Fruit fly (Drosophila melanogaster) whole organism, embryonic: ENCODE measurements around the gene Doa.
A peak's percentile ranks its signal among the peaks of the same experiment; 100 is the strongest.

Source experiments
- B-H2 ChIP-seq: fragments of 200-800 bp; sonication (Bioruptor generic); optimal IDR thresholded peaks from 2 replicates; lab custom pipeline; 2018; ENCODE audit warnings: missing biosample characterization, mild to moderate bottlenecking, missing genetic modification characterization
- BEAF-32 ChIP-seq: fragments of 200-800 bp; sonication (Bioruptor generic); optimal IDR thresholded peaks from 3 replicates; lab custom pipeline; 2017; ENCODE audit warnings: missing biosample characterization, missing genetic modification characterization, mild to moderate bottlenecking, moderate library complexity, missing genetic modification reagents
- CG1024 ChIP-seq: fragments of 200-800 bp; sonication (Bioruptor generic); IDR thresholded peaks from 2 replicates; pipeline ENCODE4 v1.3.6; 2022; ENCODE audit warnings: missing biosample characterization, missing genetic modification characterization
- CG10321 ChIP-seq: fragments of 200-800 bp; sonication (Bioruptor generic); IDR thresholded peaks from 2 replicates; pipeline ENCODE4 v1.3.6; 2022; ENCODE audit warnings: missing biosample characterization, missing genetic modification characterization
- CG11093 ChIP-seq: fragments of 200-800 bp; sonication (Bioruptor generic); IDR thresholded peaks from 3 replicates; pipeline ENCODE4 v1.3.6; 2022; ENCODE audit warnings: missing biosample characterization, missing genetic modification characterization
- CG15479 ChIP-seq: fragments of 200-800 bp; sonication (Bioruptor generic); optimal IDR thresholded peaks from 3 replicates; lab custom pipeline; 2019; ENCODE audit warnings: missing biosample characterization, mild to moderate bottlenecking, missing genetic modification characterization, moderate library complexity
- CG17568 ChIP-seq: fragments of 200-800 bp; sonication (Bioruptor generic); optimal IDR thresholded peaks from 2 replicates; lab custom pipeline; 2018; ENCODE audit warnings: missing biosample characterization, mild to moderate bottlenecking, missing genetic modification characterization, moderate library complexity
- CG2199 ChIP-seq: fragments of 200-800 bp; sonication (Bioruptor generic); IDR thresholded peaks from 3 replicates; pipeline ENCODE4 v1.3.6; 2022; ENCODE audit warnings: missing biosample characterization, missing genetic modification characterization
- CG2202 ChIP-seq: fragments of 200-800 bp; sonication (Bioruptor generic); optimal IDR thresholded peaks from 2 replicates; lab custom pipeline; 2018; ENCODE audit warnings: missing biosample characterization, mild to moderate bottlenecking, missing genetic modification characterization
- CG32532 ChIP-seq: fragments of 200-800 bp; sonication (Bioruptor generic); IDR thresholded peaks from 2 replicates; pipeline ENCODE4 v1.3.6; 2022; ENCODE audit warnings: missing biosample characterization, missing genetic modification characterization
- CG4328 ChIP-seq: fragments of 200-800 bp; sonication (Bioruptor generic); optimal IDR thresholded peaks from 3 replicates; lab custom pipeline; 2017; ENCODE audit warnings: missing biosample characterization, missing genetic modification reagents, missing genetic modification characterization
- CG4404 ChIP-seq: fragments of 200-800 bp; sonication (Bioruptor generic); IDR thresholded peaks from 2 replicates; pipeline ENCODE4 v1.3.6; 2022; ENCODE audit warnings: missing biosample characterization, missing genetic modification characterization
- CG6791 ChIP-seq: fragments of 200-800 bp; sonication (Bioruptor generic); IDR thresholded peaks from 3 replicates; pipeline ENCODE4 v1.3.6; 2022; ENCODE audit warnings: missing biosample characterization, missing genetic modification characterization; ENCODE audit not compliant: partially characterized antibody
- CG6813 ChIP-seq: fragments of 200-800 bp; sonication (Bioruptor generic); optimal IDR thresholded peaks from 2 replicates; lab custom pipeline; 2017; ENCODE audit warnings: missing biosample characterization, missing genetic modification characterization, mild to moderate bottlenecking, moderate library complexity, missing genetic modification reagents
- CG7745 ChIP-seq: fragments of 200-800 bp; sonication (Bioruptor generic); optimal IDR thresholded peaks from 2 replicates; lab custom pipeline; 2018; ENCODE audit warnings: missing biosample characterization, mild to moderate bottlenecking, missing genetic modification characterization, moderate library complexity
- CG7839 ChIP-seq: fragments of 200-800 bp; sonication (Bioruptor generic); optimal IDR thresholded peaks from 3 replicates; lab custom pipeline; 2018; ENCODE audit warnings: missing biosample characterization, mild to moderate bottlenecking, missing genetic modification characterization, moderate library complexity
- CG8290 ChIP-seq, 3 experiments: fragments of 200-800 bp; sonication (Bioruptor generic); optimal IDR thresholded peaks; 2 replicates each; lab custom pipeline; 2016 to 2019; ENCODE audit warnings: missing biosample characterization in 3 of 3, missing genetic modification characterization in 3 of 3, mild to moderate bottlenecking in 2 of 3, moderate library complexity in 1 of 3
- D ChIP-seq, 2 experiments: fragments of 200-800 bp in 1 of 2; fragments of >200 bp in 1 of 2; sonication (Bioruptor generic) in 1 of 2; optimal IDR thresholded peaks; 2 replicates in 1 of 2; 3 replicates in 1 of 2; lab custom pipeline; 2017; ENCODE audit warnings: mild to moderate bottlenecking in 1 of 2, missing biosample characterization in 1 of 2, missing genetic modification characterization in 1 of 2, missing genetic modification reagents in 1 of 2
- Elba2 ChIP-seq: fragments of 200-800 bp; sonication (Bioruptor generic); optimal IDR thresholded peaks from 3 replicates; lab custom pipeline; 2016; ENCODE audit warnings: missing biosample characterization, missing genetic modification characterization
- Hr39 ChIP-seq: fragments of >200 bp; optimal IDR thresholded peaks from 2 replicates; lab custom pipeline; 2017
- Jarid2 ChIP-seq: fragments of 200-800 bp; sonication (Bioruptor generic); optimal IDR thresholded peaks from 3 replicates; lab custom pipeline; 2017; ENCODE audit warnings: mild to moderate bottlenecking, missing biosample characterization, missing genetic modification reagents, missing genetic modification characterization
- Med ChIP-seq: fragments of 200-800 bp; sonication (Bioruptor generic); peaks from one replicate; lab custom pipeline; 2016; ENCODE audit warnings: missing biosample characterization, missing genetic modification characterization, mild to moderate bottlenecking, inconsistent platforms, moderate library complexity
- Mrtf ChIP-seq: fragments of 200-800 bp; sonication (Bioruptor generic); IDR thresholded peaks from 3 replicates; pipeline ENCODE4 v1.3.6; 2022; ENCODE audit warnings: missing biosample characterization, missing genetic modification characterization
- NC2β ChIP-seq: fragments of 200-800 bp; sonication (Bioruptor generic); optimal IDR thresholded peaks from 2 replicates; lab custom pipeline; 2016; ENCODE audit warnings: missing biosample characterization, missing genetic modification characterization
- Pdp1 ChIP-seq, 2 experiments: fragments of 200-800 bp; sonication (Bioruptor generic); optimal IDR thresholded peaks; 3 replicates each; lab custom pipeline; 2016; ENCODE audit warnings: missing biosample characterization in 2 of 2, missing genetic modification characterization in 2 of 2, mild to moderate bottlenecking in 1 of 2, moderate library complexity in 1 of 2
- Rfx ChIP-seq: fragments of 200-800 bp; sonication (Bioruptor generic); IDR thresholded peaks from 2 replicates; pipeline ENCODE4 v1.3.6; 2022; ENCODE audit warnings: missing biosample characterization, missing genetic modification characterization
- Trl ChIP-seq, 3 experiments: fragments of >200 bp in 2 of 3; fragments of 200-800 bp in 1 of 3; sonication (Bioruptor generic) in 1 of 3; optimal IDR thresholded peaks; 2 replicates in 1 of 3; 3 replicates in 2 of 3; lab custom pipeline; 2016 to 2017; ENCODE audit warnings: missing biosample characterization in 1 of 3, missing genetic modification characterization in 1 of 3
- abd-A ChIP-seq: fragments of 200-800 bp; sonication (Bioruptor generic); optimal IDR thresholded peaks from 3 replicates; lab custom pipeline; 2019; ENCODE audit warnings: missing biosample characterization, mild to moderate bottlenecking, missing genetic modification characterization, moderate library complexity
- cad ChIP-seq: fragments of >200 bp; optimal IDR thresholded peaks from 2 replicates; lab custom pipeline; 2017; ENCODE audit warnings: missing biosample characterization, missing genetic modification characterization
- chinmo ChIP-seq: fragments of 200-800 bp; sonication (Bioruptor generic); IDR thresholded peaks from 4 replicates; pipeline ENCODE4 v1.3.6; 2022; ENCODE audit warnings: missing biosample characterization, missing genetic modification characterization; ENCODE audit not compliant: partially characterized antibody
- chn ChIP-seq: fragments of 200-800 bp; sonication (Bioruptor generic); optimal IDR thresholded peaks from 2 replicates; lab custom pipeline; 2016; ENCODE audit warnings: missing biosample characterization, missing genetic modification characterization
- crol ChIP-seq: fragments of 200-800 bp; sonication (Bioruptor generic); IDR thresholded peaks from 2 replicates; pipeline ENCODE4 v1.3.6; 2022; ENCODE audit warnings: missing biosample characterization, missing genetic modification characterization
- fd64A ChIP-seq: fragments of 200-800 bp; sonication (Bioruptor generic); optimal IDR thresholded peaks from 3 replicates; lab custom pipeline; 2018; ENCODE audit warnings: missing biosample characterization, mild to moderate bottlenecking, missing genetic modification characterization
- gcm ChIP-seq: fragments of 200-800 bp; sonication (Bioruptor generic); optimal IDR thresholded peaks from 2 replicates; lab custom pipeline; 2019; ENCODE audit warnings: missing biosample characterization, mild to moderate bottlenecking, missing genetic modification characterization, moderate library complexity
- grn ChIP-seq: fragments of 200-800 bp; sonication (Bioruptor generic); optimal IDR thresholded peaks from 3 replicates; lab custom pipeline; 2017; ENCODE audit warnings: missing biosample characterization, missing genetic modification characterization
- ham ChIP-seq: fragments of 200-800 bp; sonication (Bioruptor generic); IDR thresholded peaks from 2 replicates; pipeline ENCODE4 v1.3.6; 2022; ENCODE audit warnings: missing biosample characterization, missing genetic modification characterization
- kni ChIP-seq: fragments of 200-800 bp; sonication (Bioruptor generic); optimal IDR thresholded peaks from 3 replicates; lab custom pipeline; 2017; ENCODE audit warnings: mild to moderate bottlenecking, missing biosample characterization, missing genetic modification reagents, missing genetic modification characterization
- lbe ChIP-seq: fragments of 200-800 bp; sonication (Bioruptor generic); optimal IDR thresholded peaks from 2 replicates; lab custom pipeline; 2016; ENCODE audit warnings: missing biosample characterization, mild to moderate bottlenecking, missing genetic modification characterization
- phol ChIP-seq: fragments of 200-800 bp; sonication (Bioruptor generic); optimal IDR thresholded peaks from 3 replicates; lab custom pipeline; 2018; ENCODE audit warnings: missing biosample characterization, mild to moderate bottlenecking, missing genetic modification characterization, moderate library complexity
- psq ChIP-seq: fragments of 200-800 bp; sonication (Bioruptor generic); optimal IDR thresholded peaks from 2 replicates; lab custom pipeline; 2017; ENCODE audit warnings: missing biosample characterization, missing genetic modification characterization
- sens ChIP-seq: fragments of 200-800 bp; sonication (Bioruptor generic); peaks from one replicate; lab custom pipeline; 2016; ENCODE audit warnings: missing biosample characterization, missing genetic modification characterization
- sqz ChIP-seq: fragments of 200-800 bp; sonication (Bioruptor generic); optimal IDR thresholded peaks from 3 replicates; lab custom pipeline; 2018; ENCODE audit warnings: missing biosample characterization, mild to moderate bottlenecking, missing genetic modification characterization
- vvl ChIP-seq: fragments of 200-800 bp; sonication (Bioruptor generic); IDR thresholded peaks from 2 replicates; pipeline ENCODE4 v1.3.6; 2022; ENCODE audit warnings: missing biosample characterization, missing genetic modification characterization
- yki ChIP-seq: fragments of >200 bp; optimal IDR thresholded peaks from 3 replicates; lab custom pipeline; 2018

The Doa gene

DNA sequence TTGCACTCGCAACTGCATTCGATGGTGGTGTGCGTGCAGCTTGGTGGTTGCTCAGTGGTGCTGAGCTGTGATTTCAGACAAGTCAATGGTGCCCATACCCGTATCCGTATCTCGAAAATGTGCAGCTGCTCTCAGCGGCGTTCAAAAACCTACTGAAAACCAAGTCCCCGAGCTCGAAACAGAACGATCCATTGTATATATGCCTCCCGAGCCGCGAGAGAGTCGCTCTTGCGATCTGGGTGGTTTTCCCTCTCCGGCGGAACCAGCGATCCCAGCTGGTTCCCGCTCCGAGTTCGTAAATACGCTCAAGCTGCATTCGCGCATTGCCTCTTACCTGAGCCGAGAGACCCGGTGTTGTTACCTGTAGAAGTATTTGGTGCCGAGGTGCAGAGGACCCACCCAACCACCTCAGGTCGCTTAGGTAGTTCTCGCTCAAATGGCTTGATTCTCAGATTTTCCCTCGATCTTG, 28.8 kb upstream of the Doa start, which contains the start of gene Inx3 (continued):
- TF ChIP-seq kni: peak; percentile 72
- no peak for TF ChIP-seq Rfx (GFP tag; lab: Robert Waterston, UW)
- no peak for TF ChIP-seq B-H2
- no peak for TF ChIP-seq ham (GFP tag; lab: Robert Waterston, UW)
- TF ChIP-seq Pdp1 (GFP tag; optimal IDR thresholded peaks at IDR 0.05; lab: Kevin White, UChicago): peak in 1 of 2 experiments; percentile 3
- TF ChIP-seq NC2β (GFP tag; lab: Kevin White, UChicago): peak; percentile 2
- peak; percentile 13 for TF ChIP-seq CG2202 (tag; lab: Kevin White, UChicago)
- no peak for TF ChIP-seq Hr39 (lab: Kevin White, UChicago)
- peak; percentile 60 for TF ChIP-seq gcm (GFP tag; lab: Kevin White, UChicago)
- TF ChIP-seq vvl (GFP tag; lab: Robert Waterston, UW): 0 out of 2 replicates have a peak, but pooled peaks have one; percentile 26
- no peak for TF ChIP-seq CG17568 (GFP tag; lab: Kevin White, UChicago)
- no peak for TF ChIP-seq cad (GFP tag; lab: Kevin White, UChicago)
- TF ChIP-seq CG1024: 0 out of 2 replicates have a peak, but pooled peaks have one; percentile 28
- 0 out of 2 replicates have a peak, but pooled peaks have one; percentile 5 for TF ChIP-seq CG10321 (GFP tag; lab: Robert Waterston, UW)

dm6 chr3R:28860582-28860981, 27.3 kb upstream of the Doa start:
- peak; percentile 9 for TF ChIP-seq sqz
- peak; percentile 5 for TF ChIP-seq sens (GFP tag; lab: Kevin White, UChicago)
- no peak for TF ChIP-seq CG32532 (GFP tag; lab: Robert Waterston, UW)
- peak; percentile 46 for TF ChIP-seq Med (GFP tag; lab: Kevin White, UChicago)
- TF ChIP-seq chn (GFP tag; lab: Kevin White, UChicago): no peak
- peak; percentile 9 for TF ChIP-seq CG15479 (GFP tag; lab: Kevin White, UChicago)
- peak; percentile 53; the same call in 1 of the 3 replicates for TF ChIP-seq CG2199 (GFP tag; lab: Robert Waterston, UW)
- TF ChIP-seq grn (GFP tag; lab: Kevin White, UChicago): peak; percentile 51
- TF ChIP-seq CG8290 (GFP tag; optimal IDR thresholded peaks at IDR 0.05; lab: Kevin White, UChicago): no peak
- TF ChIP-seq CG8290 (tag; optimal IDR thresholded peaks at IDR 0.05; lab: Kevin White, UChicago): no peak
- TF ChIP-seq D (optimal IDR thresholded peaks at IDR 0.05; lab: Kevin White, UChicago): peak; percentile 18
- no peak for TF ChIP-seq D (GFP tag; optimal IDR thresholded peaks at IDR 0.05; lab: Kevin White, UChicago)
- 0 out of 2 replicates have a peak, but pooled peaks have one; percentile 11 for TF ChIP-seq crol (GFP tag; lab: Robert Waterston, UW)
- TF ChIP-seq CG7745 (tag; lab: Kevin White, UChicago): peak; percentile 70
- no peak for TF ChIP-seq CG4404 (GFP tag; lab: Robert Waterston, UW)
- peak; percentile 28 for TF ChIP-seq abd-A (tag; lab: Kevin White, UChicago)

dm6 chr3R:28861309-28862157, 26.3 kb upstream of the Doa start:
- peak; percentile 16 for TF ChIP-seq phol (tag; lab: Kevin White, UChicago)
- TF ChIP-seq psq (GFP tag; lab: Kevin White, UChicago): peak; percentile 39
- TF ChIP-seq Elba2 (GFP tag; lab: Kevin White, UChicago): no peak
- no peak for TF ChIP-seq Mrtf
- peak; percentile 73 for TF ChIP-seq kni
- TF ChIP-seq CG4328 (GFP tag; lab: Kevin White, UChicago): no peak
- TF ChIP-seq lbe (GFP tag; lab: Kevin White, UChicago): peak; percentile 74
- TF ChIP-seq CG11093: no peak
- peak; percentile 19 for TF ChIP-seq Jarid2 (GFP tag; lab: Kevin White, UChicago)
- peak; percentile 75; the same call in 2 of the 4 replicates for TF ChIP-seq chinmo (GFP tag; lab: Robert Waterston, UW)
- no peak for TF ChIP-seq fd64A (GFP tag; lab: Kevin White, UChicago)
- TF ChIP-seq CG7839: no peak
- TF ChIP-seq BEAF-32 (GFP tag; lab: Kevin White, UChicago): no peak
- no peak for TF ChIP-seq CG6813 (GFP tag; lab: Kevin White, UChicago)
- peak; percentile 37; the same call in 1 of the 3 replicates for TF ChIP-seq CG6791 (GFP tag; lab: Robert Waterston, UW)
- peak; percentile 95 for TF ChIP-seq yki (lab: Kevin White, UChicago)
- TF ChIP-seq Trl (optimal IDR thresholded peaks at IDR 0.05; lab: Kevin White, UChicago): peak; percentile 94 to 99
- peak; percentile 8 for TF ChIP-seq Trl (GFP tag; optimal IDR thresholded peaks at IDR 0.05; lab: Kevin White, UChicago)
